Fruit fly (Drosophila melanogaster): Measurements from ENCODE around the gene X11Lbeta.

X11Lbeta gene

DNA sequence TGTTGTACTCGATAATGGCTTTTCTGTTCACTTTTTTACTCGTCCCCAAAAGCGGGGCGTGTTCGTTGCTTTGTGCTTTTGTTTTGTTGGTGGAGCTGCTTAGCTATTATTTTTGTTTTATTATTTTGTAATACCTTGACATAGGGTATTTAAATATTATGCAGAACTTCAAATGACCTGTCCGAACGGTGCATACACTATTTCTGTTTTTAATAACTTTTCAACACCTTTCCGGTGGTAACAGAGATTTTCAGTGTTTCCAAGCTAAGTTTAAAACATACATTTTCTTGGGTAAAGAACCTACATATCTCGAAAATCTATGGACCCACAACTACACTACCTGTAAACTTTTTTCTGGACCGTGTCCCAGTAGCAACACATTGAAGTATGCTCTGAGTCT, 40.1 kb upstream of the X11Lbeta start (continued):
- TF ChIP-seq ind (GFP tag; optimal IDR thresholded peaks at IDR 0.05) (peak; percentile 24), Pdp1 (GFP tag; optimal IDR thresholded peaks at IDR 0.05) (peak; percentile 45 to 48), crc (GFP tag; optimal IDR thresholded peaks at IDR 0.05) (no peak), CrebB (tag; optimal IDR thresholded peaks at IDR 0.05) (no peak), CG7745 (tag; optimal IDR thresholded peaks at IDR 0.05) (no peak), pita (GFP tag; optimal IDR thresholded peaks at IDR 0.05) (no peak), klu (GFP tag; IDR thresholded peaks at IDR 0.05) (no peak), tup (GFP tag; optimal IDR thresholded peaks at IDR 0.05) (no peak), hkb (optimal IDR thresholded peaks at IDR 0.05) (no peak), hkb (GFP tag; IDR thresholded peaks at IDR 0.05) (peak; percentile 46), Dll (GFP tag; IDR thresholded peaks at IDR 0.05; ENCODE audit: partially characterized antibody) (no peak), run (tag; optimal IDR thresholded peaks at IDR 0.05) (no peak), otp (GFP tag; IDR thresholded peaks at IDR 0.05) (peak; percentile 43; the same call in 1 of the 3 replicates), cas (GFP tag; IDR thresholded peaks at IDR 0.05) (no peak), CG7556 (GFP tag; optimal IDR thresholded peaks at IDR 0.05) (peak; percentile 26), twi (tag; optimal IDR thresholded peaks at IDR 0.05) (no peak), Mrtf (GFP tag; IDR thresholded peaks at IDR 0.05) (no peak), sqz (GFP tag; optimal IDR thresholded peaks at IDR 0.05) (no peak), CG13894 (tag; optimal IDR thresholded peaks at IDR 0.05) (no peak), cwo (GFP tag; optimal IDR thresholded peaks at IDR 0.05) (peak; percentile 7), H15 (GFP tag; IDR thresholded peaks at IDR 0.05) (peak; percentile 43; the same call in 1 of the 3 replicates), HLHmδ (GFP tag; optimal IDR thresholded peaks at IDR 0.05) (no peak), CG11456 (GFP tag; IDR thresholded peaks at IDR 0.05) (peak; percentile 73; the same call in 2 of the 3 replicates), repo (GFP tag; optimal IDR thresholded peaks at IDR 0.05) (no peak), z (GFP tag; IDR thresholded peaks at IDR 0.05) (no peak), da (GFP tag; optimal IDR thresholded peaks at IDR 0.05) (no peak), CG6791 (GFP tag; IDR thresholded peaks at IDR 0.05; ENCODE audit: partially characterized antibody) (no peak), ara (GFP tag; IDR thresholded peaks at IDR 0.05) (0 out of 2 replicates have a peak, but pooled peaks have one; percentile 5), mirr (GFP tag; optimal IDR thresholded peaks at IDR 0.05) (no peak), CG9876 (GFP tag; optimal IDR thresholded peaks at IDR 0.05) (no peak), bowl (GFP tag; IDR thresholded peaks at IDR 0.05) (no peak), CG12659 (GFP tag; optimal IDR thresholded peaks at IDR 0.05) (peak; percentile 30), CG34376 (GFP tag; optimal IDR thresholded peaks at IDR 0.05) (no peak), Rx (GFP tag; IDR thresholded peaks at IDR 0.05) (no peak), Optix (GFP tag; IDR thresholded peaks at IDR 0.05) (peak; percentile 51; the same call in 1 of the 3 replicates), psq (GFP tag; optimal IDR thresholded peaks at IDR 0.05) (no peak), maf-S (GFP tag; optimal IDR thresholded peaks at IDR 0.05) (no peak), CG12299 (tag; optimal IDR thresholded peaks at IDR 0.05) (no peak), Dref (GFP tag; IDR thresholded peaks at IDR 0.05) (no peak), CG11398 (GFP tag; optimal IDR thresholded peaks at IDR 0.05) (no peak), CG6654 (GFP tag; optimal IDR thresholded peaks at IDR 0.05) (no peak), ap (GFP tag; IDR thresholded peaks at IDR 0.05) (peak; percentile 4; the same call in 1 of the 2 replicates), trem (tag; optimal IDR thresholded peaks at IDR 0.05) (no peak), Elba2 (GFP tag; optimal IDR thresholded peaks at IDR 0.05) (no peak), CG34224 (GFP tag; IDR thresholded peaks at IDR 0.05; ENCODE audit: partially characterized antibody) (no peak), pfk (GFP tag; optimal IDR thresholded peaks at IDR 0.05) (no peak), Deaf1 (tag; optimal IDR thresholded peaks at IDR 0.05) (no peak), Dip2 (GFP tag; IDR thresholded peaks at IDR 0.05) (no peak), CG18619 (GFP tag; optimal IDR thresholded peaks at IDR 0.05) (no peak), fd96Cb (tag; optimal IDR thresholded peaks at IDR 0.05) (peak; percentile 39), Myb (GFP tag; optimal IDR thresholded peaks at IDR 0.05) (peak; percentile 12), CG14710 (tag; optimal IDR thresholded peaks at IDR 0.05) (no peak)
